Fruit fly (Drosophila melanogaster) whole organism, wandering third instar larva: ENCODE measurements around the gene TbCMF46.

Experiments
- Dif ChIP-seq: fragments of 200-275, 200-300 bp; sonication (Bioruptor generic); optimal IDR thresholded peaks from 2 replicates; lab custom pipeline; 2018; ENCODE audit warnings: missing biosample characterization, missing genetic modification characterization; ENCODE audit not compliant: partially characterized antibody
- HLH106 ChIP-seq: fragments of 200-800 bp; optimal IDR thresholded peaks from 3 replicates; lab custom pipeline; 2019; ENCODE audit warnings: missing biosample characterization, mild to moderate bottlenecking, missing genetic modification characterization, moderate library complexity
- Hnf4 ChIP-seq: fragments of 200-800 bp; sonication (Bioruptor generic); optimal IDR thresholded peaks from 2 replicates; lab custom pipeline; 2016; ENCODE audit warnings: missing biosample characterization, mild to moderate bottlenecking, missing genetic modification characterization
- Hr78 ChIP-seq: fragments of >200 bp; optimal IDR thresholded peaks from 2 replicates; lab custom pipeline; 2017; ENCODE audit warnings: missing biosample characterization, missing genetic modification characterization
- Mio ChIP-seq: sonication (Bioruptor generic); optimal IDR thresholded peaks from 2 replicates; lab custom pipeline; 2016; ENCODE audit warnings: missing biosample characterization, missing genetic modification characterization
- Myc ChIP-seq: fragments of >200 bp; optimal IDR thresholded peaks from 2 replicates; lab custom pipeline; 2017
- OdsH ChIP-seq: fragments of 200-800 bp; sonication (Bioruptor generic); optimal IDR thresholded peaks from 2 replicates; lab custom pipeline; 2016; ENCODE audit warnings: missing biosample characterization, mild to moderate bottlenecking, missing genetic modification characterization
- brk ChIP-seq: fragments of 200-800 bp; sonication (Bioruptor generic); optimal IDR thresholded peaks from 2 replicates; lab custom pipeline; 2016; ENCODE audit warnings: missing biosample characterization, mild to moderate bottlenecking, missing genetic modification characterization
- h ChIP-seq: fragments of 200-800 bp; sonication (Bioruptor generic); optimal IDR thresholded peaks from 3 replicates; lab custom pipeline; 2016; ENCODE audit warnings: missing biosample characterization, mild to moderate bottlenecking, missing genetic modification characterization
- sage ChIP-seq: fragments of 200-800 bp; sonication (Bioruptor generic); optimal IDR thresholded peaks from 2 replicates; lab custom pipeline; 2016; ENCODE audit warnings: missing biosample characterization, mild to moderate bottlenecking, missing genetic modification characterization

- no peak for TF ChIP-seq OdsH (GFP tag; lab: Kevin White, UChicago)
- no peak for TF ChIP-seq Hnf4 (GFP tag; lab: Kevin White, UChicago)
- TF ChIP-seq HLH106, result peak; percentile 24
- TF ChIP-seq Dif, result no peak
- TF ChIP-seq Myc, result no peak
- TF ChIP-seq sage (GFP tag; lab: Kevin White, UChicago), result no peak
- TF ChIP-seq Hr78, result no peak
- TF ChIP-seq Mio (GFP tag; lab: Kevin White, UChicago), result no peak
- TF ChIP-seq h (GFP tag; lab: Kevin White, UChicago), result no peak
- no peak for TF ChIP-seq brk
These were observed 39.0 kb upstream of the TbCMF46 start, which contains the start of gene CG5850 for dm6 chr2L:9963603-9964042.
